Worm (Caenorhabditis elegans) whole organism, L4/young adult: ENCODE data around the gene M02B1.4.

Experiments
- W03F9.2 ChIP-seq: fragments of 150-350 bp; optimal IDR thresholded peaks from 2 replicates; lab custom pipeline; 2014; ENCODE audit warnings: missing biosample characterization, missing genetic modification characterization
- dao-5 ChIP-seq: sonication (generic microtip); optimal IDR thresholded peaks from 2 replicates; lab custom pipeline; 2016; ENCODE audit warnings: missing genotype, missing genetic modification characterization, moderate library complexity, missing compliant biosample characterization
- him-1 ChIP-seq: sonication (generic microtip); optimal IDR thresholded peaks from 2 replicates; lab custom pipeline; 2016; ENCODE audit warnings: missing genotype, missing genetic modification reagents, missing genetic modification characterization, missing compliant biosample characterization

Gene M02B1.4

ce11 chrIV:12795371-12795936 is 29.7 kb downstream of the M02B1.4 start:
- TF ChIP-seq dao-5 (tag; lab: Kevin White, UChicago) (no peak), W03F9.2 (tag; lab: Kevin White, UChicago) (no peak), him-1 (no peak)

ce11 chrIV:12793621-12794020 is 31.5 kb downstream of the M02B1.4 start, which contains the start of gene pin-2:
pin-2 (plus strand) TSS chrIV:12793847.
- TF ChIP-seq dao-5 (tag; lab: Kevin White, UChicago) (no peak), him-1 (no peak), W03F9.2 (tag; lab: Kevin White, UChicago) (no peak)

ce11 chrIV:12792494-12792893 is 32.6 kb downstream of the M02B1.4 start, which contains the start of gene F07C6.6:
F07C6.6 (plus strand) TSS chrIV:12792794.
- no peak for TF ChIP-seq dao-5 (tag; lab: Kevin White, UChicago)
- no peak for TF ChIP-seq W03F9.2 (tag; lab: Kevin White, UChicago)
- TF ChIP-seq him-1 = no peak

- no peak for TF ChIP-seq dao-5 (tag; lab: Kevin White, UChicago)
- TF ChIP-seq him-1 = no peak
- TF ChIP-seq W03F9.2 (tag; lab: Kevin White, UChicago) = no peak
These were observed 34.2 kb downstream of the M02B1.4 start, which contains the start of gene F07C6.2 for ce11 chrIV:12790871-12791270. F07C6.2 (plus strand) TSS chrIV:12791171.

- TF ChIP-seq him-1 (no peak), W03F9.2 (tag; lab: Kevin White, UChicago) (no peak), dao-5 (tag; lab: Kevin White, UChicago) (no peak)
These were observed 36.0 kb downstream of the M02B1.4 start, which contains the start of gene F07C6.3 for ce11 chrIV:12789088-12789487. F07C6.3 (plus strand) TSS chrIV:12789235.

ce11 chrIV:12785988-12786387 is 39.1 kb downstream of the M02B1.4 start:
- TF ChIP-seq dao-5 (tag; lab: Kevin White, UChicago) = no peak
- TF ChIP-seq him-1 = no peak

- TF ChIP-seq him-1 (no peak), dao-5 (tag; lab: Kevin White, UChicago) (no peak), W03F9.2 (tag; lab: Kevin White, UChicago) (no peak)
These were observed 41.9 kb downstream of the M02B1.4 start for ce11 chrIV:12783165-12783564.

ce11 chrIV:12781804-12782449 is 43.2 kb downstream of the M02B1.4 start:
- TF ChIP-seq W03F9.2 (tag; lab: Kevin White, UChicago) = no peak
- TF ChIP-seq him-1 = no peak
- TF ChIP-seq dao-5 (tag; lab: Kevin White, UChicago) = no peak

- TF ChIP-seq W03F9.2 (tag; lab: Kevin White, UChicago) (no peak), dao-5 (tag; lab: Kevin White, UChicago) (no peak), him-1 (no peak)
These were observed 44.1 kb downstream of the M02B1.4 start for ce11 chrIV:12780980-12781379.
